Fruit fly (Drosophila melanogaster) whole organism, embryonic: Measurements from ENCODE around the gene CG4301.

Experiments used
- Bdp1 ChIP-seq: fragments of 200-800 bp; sonication (Bioruptor generic); optimal IDR thresholded peaks from 3 replicates; lab custom pipeline; 2016; ENCODE audit warnings: missing biosample characterization, missing genetic modification characterization
- CG10979 ChIP-seq: fragments of 200-800 bp; sonication (Bioruptor generic); optimal IDR thresholded peaks from 2 replicates; lab custom pipeline; 2018; ENCODE audit warnings: missing biosample characterization, mild to moderate bottlenecking, missing genetic modification characterization, moderate library complexity
- CG11560 ChIP-seq: fragments of 200-800 bp; sonication (Bioruptor generic); IDR thresholded peaks from 3 replicates; pipeline ENCODE4 v1.3.6; 2022; ENCODE audit warnings: missing biosample characterization, missing genetic modification characterization
- CG13424 ChIP-seq: fragments of 200-800 bp; sonication (Bioruptor generic); optimal IDR thresholded peaks from 2 replicates; lab custom pipeline; 2019; ENCODE audit warnings: missing biosample characterization, mild to moderate bottlenecking, missing genetic modification characterization, moderate library complexity
- CG15696 ChIP-seq: fragments of 200-800 bp; sonication (Bioruptor generic); optimal IDR thresholded peaks from 2 replicates; lab custom pipeline; 2019; ENCODE audit warnings: missing biosample characterization, mild to moderate bottlenecking, missing genetic modification characterization, moderate library complexity
- CG18619 ChIP-seq: fragments of 200-800 bp; sonication (Bioruptor generic); optimal IDR thresholded peaks from 3 replicates; lab custom pipeline; 2017; ENCODE audit warnings: missing biosample characterization, mild to moderate bottlenecking, missing genetic modification characterization
- CG2712 ChIP-seq: fragments of 200-800 bp; optimal IDR thresholded peaks from 3 replicates; lab custom pipeline; 2019; ENCODE audit warnings: missing biosample characterization, mild to moderate bottlenecking, missing genetic modification characterization, moderate library complexity
- CG3995 ChIP-seq: fragments of 200-800 bp; sonication (Bioruptor generic); optimal IDR thresholded peaks from 3 replicates; lab custom pipeline; 2016; ENCODE audit warnings: missing biosample characterization, missing genetic modification characterization
- CG4328 ChIP-seq: fragments of 200-800 bp; sonication (Bioruptor generic); optimal IDR thresholded peaks from 3 replicates; lab custom pipeline; 2017; ENCODE audit warnings: missing biosample characterization, missing genetic modification reagents, missing genetic modification characterization
- CG6791 ChIP-seq: fragments of 200-800 bp; sonication (Bioruptor generic); IDR thresholded peaks from 3 replicates; pipeline ENCODE4 v1.3.6; 2022; ENCODE audit warnings: missing biosample characterization, missing genetic modification characterization; ENCODE audit not compliant: partially characterized antibody
- CG7357 ChIP-seq: fragments of 200-800 bp; sonication (Bioruptor generic); IDR thresholded peaks from 3 replicates; pipeline ENCODE4 v1.3.6; 2022; ENCODE audit warnings: missing biosample characterization, missing genetic modification characterization
- D19B ChIP-seq: fragments of 200-800 bp; sonication (Bioruptor generic); optimal IDR thresholded peaks from 2 replicates; lab custom pipeline; 2017; ENCODE audit warnings: missing biosample characterization, mild to moderate bottlenecking, missing genetic modification characterization
- Dll ChIP-seq: fragments of 200-800 bp; sonication (Bioruptor generic); IDR thresholded peaks from 4 replicates; pipeline ENCODE4 v1.3.6; 2022; ENCODE audit warnings: missing biosample characterization, missing genetic modification characterization; ENCODE audit not compliant: partially characterized antibody
- E2f2 ChIP-seq: fragments of 200-800 bp; sonication (Bioruptor generic); IDR thresholded peaks from 2 replicates; pipeline ENCODE4 v1.3.6; 2022; ENCODE audit warnings: missing biosample characterization, missing genetic modification characterization
- Elba2 ChIP-seq: fragments of 200-800 bp; sonication (Bioruptor generic); optimal IDR thresholded peaks from 3 replicates; lab custom pipeline; 2016; ENCODE audit warnings: missing biosample characterization, missing genetic modification characterization
- Gug ChIP-seq: fragments of 200-800 bp; sonication (Bioruptor generic); IDR thresholded peaks from 4 replicates; pipeline ENCODE4 v1.3.6; 2022; ENCODE audit warnings: missing biosample characterization, missing genetic modification characterization
- HmgZ ChIP-seq: fragments of 200-800 bp; sonication (Bioruptor generic); optimal IDR thresholded peaks from 2 replicates; lab custom pipeline; 2018; ENCODE audit warnings: missing biosample characterization, mild to moderate bottlenecking, missing genetic modification characterization
- Hr39 ChIP-seq: fragments of >200 bp; optimal IDR thresholded peaks from 2 replicates; lab custom pipeline; 2017
- Jarid2 ChIP-seq: fragments of 200-800 bp; sonication (Bioruptor generic); optimal IDR thresholded peaks from 3 replicates; lab custom pipeline; 2017; ENCODE audit warnings: mild to moderate bottlenecking, missing biosample characterization, missing genetic modification reagents, missing genetic modification characterization
- Lim3 ChIP-seq: fragments of 200-800 bp; sonication (Bioruptor generic); IDR thresholded peaks from 2 replicates; pipeline ENCODE4 v1.3.6; 2022; ENCODE audit warnings: missing biosample characterization, missing genetic modification characterization
- MESR4 ChIP-seq: fragments of 200-800 bp; sonication (Bioruptor generic); optimal IDR thresholded peaks from 2 replicates; lab custom pipeline; 2018; ENCODE audit warnings: missing biosample characterization, mild to moderate bottlenecking, missing genetic modification characterization, moderate library complexity
- Max ChIP-seq: fragments of 200-800 bp; sonication (Bioruptor generic); optimal IDR thresholded peaks from 2 replicates; lab custom pipeline; 2016; ENCODE audit warnings: missing biosample characterization, mild to moderate bottlenecking, missing genetic modification characterization
- Meics ChIP-seq: fragments of 200-800 bp; sonication (Bioruptor generic); optimal IDR thresholded peaks from 2 replicates; lab custom pipeline; 2017; ENCODE audit warnings: missing biosample characterization, mild to moderate bottlenecking, missing genetic modification characterization
- Mes4 ChIP-seq: fragments of 200-800 bp; sonication (Bioruptor generic); optimal IDR thresholded peaks from 2 replicates; lab custom pipeline; 2016; ENCODE audit warnings: missing biosample characterization, missing genetic modification characterization
- Nf-YA ChIP-seq: fragments of 200-800 bp; sonication (Bioruptor generic); IDR thresholded peaks from 2 replicates; pipeline ENCODE4 v1.3.6; 2022; ENCODE audit warnings: missing biosample characterization, missing genetic modification characterization
- Nf-YB ChIP-seq: fragments of 200-800 bp; sonication (Bioruptor generic); optimal IDR thresholded peaks from 3 replicates; lab custom pipeline; 2019; ENCODE audit warnings: missing biosample characterization, mild to moderate bottlenecking, missing genetic modification characterization, moderate library complexity
- Pdp1 ChIP-seq, 2 experiments: fragments of 200-800 bp; sonication (Bioruptor generic); optimal IDR thresholded peaks; 3 replicates each; lab custom pipeline; 2016; ENCODE audit warnings: missing biosample characterization in 2 of 2, missing genetic modification characterization in 2 of 2, mild to moderate bottlenecking in 1 of 2, moderate library complexity in 1 of 2
- YL-1 ChIP-seq: fragments of 200-800 bp; sonication (Bioruptor generic); optimal IDR thresholded peaks from 3 replicates; lab custom pipeline; 2017; ENCODE audit warnings: missing biosample characterization, mild to moderate bottlenecking, missing genetic modification characterization
- amos ChIP-seq: fragments of 200-800 bp; sonication (Bioruptor generic); IDR thresholded peaks from 2 replicates; pipeline ENCODE4 v1.3.6; 2022; ENCODE audit warnings: missing biosample characterization, missing genetic modification characterization; ENCODE audit not compliant: partially characterized antibody
- az2 ChIP-seq: fragments of 200-800 bp; sonication (Bioruptor generic); optimal IDR thresholded peaks from 3 replicates; lab custom pipeline; 2016; ENCODE audit warnings: missing biosample characterization, missing genetic modification characterization
- bbx ChIP-seq: fragments of 200-800 bp; sonication (Bioruptor generic); IDR thresholded peaks from 2 replicates; pipeline ENCODE4 v1.3.6; 2022; ENCODE audit warnings: missing biosample characterization, missing genetic modification characterization; ENCODE audit not compliant: partially characterized antibody
- bcd ChIP-seq: fragments of 200-800 bp; sonication (Bioruptor generic); optimal IDR thresholded peaks from 2 replicates; lab custom pipeline; 2017; ENCODE audit warnings: missing biosample characterization, mild to moderate bottlenecking, missing genetic modification characterization
- caup ChIP-seq: fragments of 200-800 bp; sonication (Bioruptor generic); optimal IDR thresholded peaks from 3 replicates; lab custom pipeline; 2017; ENCODE audit warnings: missing biosample characterization, mild to moderate bottlenecking, missing genetic modification characterization, moderate library complexity; ENCODE audit not compliant: severe bottlenecking
- chinmo ChIP-seq: fragments of 200-800 bp; sonication (Bioruptor generic); IDR thresholded peaks from 4 replicates; pipeline ENCODE4 v1.3.6; 2022; ENCODE audit warnings: missing biosample characterization, missing genetic modification characterization; ENCODE audit not compliant: partially characterized antibody
- crp ChIP-seq, 2 experiments: fragments of 200-800 bp; sonication (Bioruptor generic); optimal IDR thresholded peaks; 2 replicates in 1 of 2; 3 replicates in 1 of 2; lab custom pipeline; 2017; ENCODE audit warnings: missing biosample characterization in 2 of 2, missing genetic modification characterization in 2 of 2, mild to moderate bottlenecking in 1 of 2, moderate library complexity in 1 of 2
- dm ChIP-seq: fragments of 200-800 bp; sonication (Bioruptor generic); optimal IDR thresholded peaks from 3 replicates; lab custom pipeline; 2016; ENCODE audit warnings: missing biosample characterization, missing genetic modification characterization
- emc ChIP-seq: fragments of 200-800 bp; sonication (Bioruptor generic); optimal IDR thresholded peaks from 2 replicates; lab custom pipeline; 2016; ENCODE audit warnings: missing biosample characterization, missing genetic modification characterization
- gro ChIP-seq: fragments of 200-800 bp; sonication (Bioruptor generic); optimal IDR thresholded peaks from 2 replicates; lab custom pipeline; 2016; ENCODE audit warnings: missing biosample characterization, missing genetic modification characterization
- hbn ChIP-seq: fragments of 200-800 bp; sonication (Bioruptor generic); IDR thresholded peaks from 2 replicates; pipeline ENCODE4 v1.3.6; 2022; ENCODE audit warnings: missing biosample characterization, missing genetic modification characterization; ENCODE audit not compliant: partially characterized antibody
- inv ChIP-seq: fragments of 200-800 bp; sonication (Bioruptor generic); IDR thresholded peaks from 2 replicates; pipeline ENCODE4 v1.3.6; 2022; ENCODE audit warnings: missing biosample characterization, missing genetic modification characterization; ENCODE audit not compliant: partially characterized antibody
- knrl ChIP-seq: fragments of 200-800 bp; sonication (Bioruptor generic); IDR thresholded peaks from 3 replicates; pipeline ENCODE4 v1.3.6; 2022; ENCODE audit warnings: missing biosample characterization, missing genetic modification characterization; ENCODE audit not compliant: partially characterized antibody
- nmo ChIP-seq: fragments of 200-800 bp; sonication (Bioruptor generic); optimal IDR thresholded peaks from 2 replicates; lab custom pipeline; 2018; ENCODE audit warnings: missing biosample characterization, mild to moderate bottlenecking, missing genetic modification characterization, moderate library complexity
- pzg ChIP-seq: fragments of 200-800 bp; sonication (Bioruptor generic); optimal IDR thresholded peaks from 3 replicates; lab custom pipeline; 2018; ENCODE audit warnings: missing biosample characterization, mild to moderate bottlenecking, missing genetic modification characterization, moderate library complexity
- sens ChIP-seq: fragments of 200-800 bp; sonication (Bioruptor generic); peaks from one replicate; lab custom pipeline; 2016; ENCODE audit warnings: missing biosample characterization, missing genetic modification characterization
- ssp ChIP-seq: fragments of 200-800 bp; sonication (Bioruptor generic); IDR thresholded peaks from 2 replicates; pipeline ENCODE4 v1.3.6; 2022; ENCODE audit warnings: missing biosample characterization, missing genetic modification characterization
- sug ChIP-seq: fragments of 200-800 bp; optimal IDR thresholded peaks from 2 replicates; lab custom pipeline; 2019; ENCODE audit warnings: missing biosample characterization, mild to moderate bottlenecking, missing genetic modification characterization, moderate library complexity
- tgo ChIP-seq: fragments of 200-800 bp; sonication (Bioruptor generic); IDR thresholded peaks from 3 replicates; pipeline ENCODE4 v1.3.6; 2022; ENCODE audit warnings: missing biosample characterization, missing genetic modification characterization
- tup ChIP-seq: fragments of 200-800 bp; sonication (Bioruptor generic); optimal IDR thresholded peaks from 2 replicates; lab custom pipeline; 2016; ENCODE audit warnings: missing biosample characterization, mild to moderate bottlenecking, missing genetic modification characterization, moderate library complexity
- vfl ChIP-seq: fragments of 200-800 bp; sonication (Bioruptor generic); optimal IDR thresholded peaks from 2 replicates; lab custom pipeline; 2016; ENCODE audit warnings: missing biosample characterization, missing genetic modification characterization
- wdn ChIP-seq: fragments of 200-800 bp; sonication (Bioruptor generic); IDR thresholded peaks from 2 replicates; pipeline ENCODE4 v1.3.6; 2022; ENCODE audit warnings: missing biosample characterization, missing genetic modification characterization

CG4301 gene

DNA sequence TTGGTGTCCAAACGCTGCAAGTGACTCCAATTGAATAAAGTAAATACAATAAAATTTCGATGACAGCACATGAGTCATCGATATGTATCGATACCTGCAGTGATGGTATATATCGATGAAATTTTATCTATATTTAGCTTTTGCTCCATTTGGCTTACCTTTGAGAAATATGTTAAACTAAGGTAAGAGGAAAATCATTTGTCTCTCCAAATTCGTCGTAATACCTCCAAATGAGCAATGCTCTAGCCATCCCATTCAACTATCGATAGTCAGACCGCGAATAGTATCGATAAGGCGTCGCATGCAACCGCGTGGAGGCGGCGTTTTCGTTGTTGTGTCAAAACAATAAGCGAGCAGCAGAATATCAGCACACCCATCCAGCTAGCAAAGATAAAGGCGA is 35.9 kb downstream of the CG4301 start, which contains the start of the genes Cdc50 and rngo (continued):
- TF ChIP-seq CG11560 (tag; lab: Robert Waterston, UW) = no peak
- TF ChIP-seq Pdp1 (GFP tag; optimal IDR thresholded peaks at IDR 0.05; lab: Kevin White, UChicago) = peak; percentile 12 to 37
- peak; percentile 37 for TF ChIP-seq HmgZ
- TF ChIP-seq Dll (GFP tag; lab: Robert Waterston, UW) = peak; percentile 99
- TF ChIP-seq Nf-YA = no peak
- TF ChIP-seq ssp = no peak
- TF ChIP-seq pzg = peak; percentile 75
- TF ChIP-seq hbn (GFP tag; lab: Robert Waterston, UW) = peak; percentile 96
- peak; percentile 93 for TF ChIP-seq sens (GFP tag; lab: Kevin White, UChicago)
- peak; percentile 2 for TF ChIP-seq CG13424 (tag; lab: Kevin White, UChicago)
- TF ChIP-seq MESR4 = peak; percentile 15
- peak; percentile 64 for TF ChIP-seq CG2712
- no peak for TF ChIP-seq Nf-YB (GFP tag; lab: Kevin White, UChicago)
- peak; percentile 60 for TF ChIP-seq Max
- TF ChIP-seq CG10979 (tag; lab: Kevin White, UChicago) = peak; percentile 26
- TF ChIP-seq Meics (GFP tag; lab: Kevin White, UChicago) = no peak
- peak; percentile 27 for TF ChIP-seq Mes4
- no peak for TF ChIP-seq tgo
- TF ChIP-seq Bdp1 (GFP tag; lab: Kevin White, UChicago) = no peak
- no peak for TF ChIP-seq CG15696
- TF ChIP-seq tup (GFP tag; lab: Kevin White, UChicago) = no peak
- peak; percentile 36 for TF ChIP-seq sug (tag; lab: Kevin White, UChicago)
- TF ChIP-seq wdn (GFP tag; lab: Robert Waterston, UW) = no peak
- no peak for TF ChIP-seq CG4328
- peak; percentile 43 for TF ChIP-seq Elba2 (GFP tag; lab: Kevin White, UChicago)
- peak; percentile 98 for TF ChIP-seq knrl
- TF ChIP-seq YL-1 (GFP tag; lab: Kevin White, UChicago) = peak; percentile 63
- no peak for TF ChIP-seq vfl
- no peak for TF ChIP-seq Hr39 (lab: Kevin White, UChicago)
- peak; percentile 65 for TF ChIP-seq dm
- TF ChIP-seq D19B (GFP tag; lab: Kevin White, UChicago) = no peak
- TF ChIP-seq Jarid2 (GFP tag; lab: Kevin White, UChicago) = no peak
- TF ChIP-seq crp (GFP tag; optimal IDR thresholded peaks at IDR 0.05; lab: Kevin White, UChicago) = peak in 1 of 2 experiments; percentile 28
- no peak for TF ChIP-seq bcd (GFP tag; lab: Kevin White, UChicago)
- no peak for TF ChIP-seq CG18619 (GFP tag; lab: Kevin White, UChicago)
- peak; percentile 90 for TF ChIP-seq bbx (GFP tag; lab: Robert Waterston, UW)
- TF ChIP-seq Gug = no peak
- TF ChIP-seq CG3995 = peak; percentile 69
- TF ChIP-seq nmo = peak; percentile 72
- TF ChIP-seq amos (GFP tag; lab: Robert Waterston, UW) = peak; percentile 92
- TF ChIP-seq gro = peak; percentile 60
- TF ChIP-seq CG6791 (GFP tag; lab: Robert Waterston, UW) = peak; percentile 96
- TF ChIP-seq Lim3 (GFP tag; lab: Robert Waterston, UW) = no peak
- no peak for TF ChIP-seq CG7357 (GFP tag; lab: Robert Waterston, UW)
- peak; percentile 75 for TF ChIP-seq E2f2
- TF ChIP-seq az2 (GFP tag; lab: Kevin White, UChicago) = no peak
- TF ChIP-seq emc = no peak
- peak; percentile 91 for TF ChIP-seq chinmo (GFP tag; lab: Robert Waterston, UW)
- peak; percentile 96 for TF ChIP-seq inv
- no peak for TF ChIP-seq caup
